Worm (Caenorhabditis elegans): ENCODE measurements around the gene str-96.

The str-96 gene

ce11 chrV:15244456-15244855 is 49.3 kb downstream of the str-96 start, which contains the start of gene kin-30:
TSS of gene kin-30 (plus strand) at chrV:15244756.
- TF ChIP-seq F10E7.11 (tag; optimal IDR thresholded peaks at IDR 0.05) (no peak), ets-4 (GFP tag; optimal IDR thresholded peaks at IDR 0.05) (no peak), lin-54 (GFP tag; optimal IDR thresholded peaks at IDR 0.05) (no peak), attf-5 (GFP tag; optimal IDR thresholded peaks at IDR 0.05) (no peak), F39B2.1 (GFP tag; IDR thresholded peaks at IDR 0.05) (no peak), ztf-25 (GFP tag; IDR thresholded peaks at IDR 0.05) (no peak), tlf-1 (GFP tag; optimal IDR thresholded peaks at IDR 0.05) (no peak), nfyb-1 (GFP tag; IDR thresholded peaks at IDR 0.05) (no peak), hlh-12 (tag; optimal IDR thresholded peaks at IDR 0.05) (no peak), tbp1 (GFP tag; optimal IDR thresholded peaks at IDR 0.05) (no peak), chd-7 (tag; optimal IDR thresholded peaks at IDR 0.05) (no peak)

Data from whole organism, young adult.